Fruit fly (Drosophila melanogaster) Kc167 (cell line): ENCODE data around the gene RhoU.

Experiments used
- Myc ChIP-seq: fragments of >200 bp; optimal IDR thresholded peaks from 2 replicates; lab custom pipeline; 2017; ENCODE audit warnings: missing external identifiers
- Sin3A ChIP-seq: fragments of >200 bp; optimal IDR thresholded peaks from 2 replicates; lab custom pipeline; 2018; ENCODE audit warnings: missing external identifiers
- h ChIP-seq: fragments of >200 bp; optimal IDR thresholded peaks from 3 replicates; lab custom pipeline; 2018; ENCODE audit warnings: missing external identifiers
- insv ChIP-seq: fragments of >200 bp; optimal IDR thresholded peaks from 3 replicates; lab custom pipeline; 2018; ENCODE audit warnings: missing external identifiers
- psq ChIP-seq: fragments of >200 bp; optimal IDR thresholded peaks from 2 replicates; lab custom pipeline; 2017; ENCODE audit warnings: missing external identifiers
- ttk ChIP-seq: sonication (Bioruptor generic); optimal IDR thresholded peaks from 2 replicates; lab custom pipeline; 2017; ENCODE audit warnings: missing external identifiers

RhoU gene

dm6 chrX:10070325-10070931 is 15.9 kb upstream of the RhoU start, which contains the start of gene CG15312:
CG15312 (minus strand) TSS chrX:10070868.
- TF ChIP-seq h (lab: Kevin White, UChicago), result no peak
- no peak for TF ChIP-seq Sin3A (lab: Kevin White, UChicago)
- no peak for TF ChIP-seq Myc (lab: Kevin White, UChicago)
- no peak for TF ChIP-seq psq (lab: Kevin White, UChicago)
- no peak for TF ChIP-seq ttk (lab: Kevin White, UChicago)
- no peak for TF ChIP-seq insv (lab: Kevin White, UChicago)

- no peak for TF ChIP-seq Sin3A (lab: Kevin White, UChicago)
- no peak for TF ChIP-seq h (lab: Kevin White, UChicago)
- TF ChIP-seq Myc (lab: Kevin White, UChicago), result no peak
- no peak for TF ChIP-seq psq (lab: Kevin White, UChicago)
- TF ChIP-seq ttk (lab: Kevin White, UChicago), result no peak
- TF ChIP-seq insv (lab: Kevin White, UChicago), result no peak
Measured at dm6 chrX:10071516-10071915, 14.8 kb upstream of the RhoU start.

- TF ChIP-seq psq (lab: Kevin White, UChicago) (no peak), h (lab: Kevin White, UChicago) (no peak), insv (lab: Kevin White, UChicago) (no peak), Myc (lab: Kevin White, UChicago) (no peak), Sin3A (lab: Kevin White, UChicago) (no peak), ttk (lab: Kevin White, UChicago) (no peak)
Measured at dm6 chrX:10082185-10082949, 4.0 kb upstream of the RhoU start, which contains the start of gene ZAP3. ZAP3 (minus strand) TSS chrX:10082492.

- TF ChIP-seq h (lab: Kevin White, UChicago) (no peak), ttk (lab: Kevin White, UChicago) (no peak), psq (lab: Kevin White, UChicago) (no peak), insv (lab: Kevin White, UChicago) (no peak), Sin3A (lab: Kevin White, UChicago) (no peak), Myc (lab: Kevin White, UChicago) (no peak)
Measured at dm6 chrX:10082950-10083253, 3.4 kb upstream of the RhoU start, which contains the start of gene CG2972. CG2972 (plus strand) TSS chrX:10083154.

dm6 chrX:10088023-10088913 is 1.9 kb downstream of the RhoU start:
- TF ChIP-seq psq (lab: Kevin White, UChicago) (no peak), ttk (lab: Kevin White, UChicago) (no peak), h (lab: Kevin White, UChicago) (no peak), insv (lab: Kevin White, UChicago) (no peak), Sin3A (lab: Kevin White, UChicago) (no peak), Myc (lab: Kevin White, UChicago) (no peak)

dm6 chrX:10089188-10089587 is 2.9 kb downstream of the RhoU start:
- TF ChIP-seq Sin3A (lab: Kevin White, UChicago) (no peak), insv (lab: Kevin White, UChicago) (no peak), ttk (lab: Kevin White, UChicago) (no peak), h (lab: Kevin White, UChicago) (no peak), psq (lab: Kevin White, UChicago) (no peak), Myc (lab: Kevin White, UChicago) (no peak)

- TF ChIP-seq ttk (lab: Kevin White, UChicago) (no peak), Myc (lab: Kevin White, UChicago) (no peak), psq (lab: Kevin White, UChicago) (no peak), Sin3A (lab: Kevin White, UChicago) (no peak), insv (lab: Kevin White, UChicago) (no peak), h (lab: Kevin White, UChicago) (no peak)
Measured at dm6 chrX:10092796-10093195, 6.5 kb downstream of the RhoU start.

dm6 chrX:10103569-10104083 is 17.3 kb downstream of the RhoU start:
- TF ChIP-seq insv (lab: Kevin White, UChicago) (no peak), Myc (lab: Kevin White, UChicago) (no peak), psq (lab: Kevin White, UChicago) (no peak), Sin3A (lab: Kevin White, UChicago) (no peak), h (lab: Kevin White, UChicago) (no peak), ttk (lab: Kevin White, UChicago) (no peak)

- no peak for TF ChIP-seq h (lab: Kevin White, UChicago)
- TF ChIP-seq Myc (lab: Kevin White, UChicago), result no peak
- TF ChIP-seq ttk (lab: Kevin White, UChicago), result no peak
- no peak for TF ChIP-seq Sin3A (lab: Kevin White, UChicago)
- TF ChIP-seq psq (lab: Kevin White, UChicago), result no peak
- TF ChIP-seq insv (lab: Kevin White, UChicago), result no peak
Measured at dm6 chrX:10104477-10104876, 18.1 kb downstream of the RhoU start.

dm6 chrX:10105701-10106307 is 19.5 kb downstream of the RhoU start:
- no peak for TF ChIP-seq Myc (lab: Kevin White, UChicago)
- TF ChIP-seq Sin3A (lab: Kevin White, UChicago), result no peak
- TF ChIP-seq h (lab: Kevin White, UChicago), result no peak
- TF ChIP-seq psq (lab: Kevin White, UChicago), result no peak
